Fruit fly (Drosophila melanogaster) whole organism, embryonic: ENCODE measurements around the gene CG3104.

ENCODE experiments used
- Atf-2 ChIP-seq: fragments of 200-800 bp; sonication (Bioruptor generic); optimal IDR thresholded peaks from 2 replicates; lab custom pipeline; 2016; ENCODE audit warnings: missing biosample characterization, missing genetic modification characterization
- Awh ChIP-seq: fragments of 200-800 bp; sonication (Bioruptor generic); IDR thresholded peaks from 2 replicates; pipeline ENCODE4, ENCODE4 v1.3.6; 2022; ENCODE audit warnings: missing biosample characterization, missing genetic modification characterization
- B-H1 ChIP-seq: fragments of 200-800 bp; sonication (Bioruptor generic); IDR thresholded peaks from 3 replicates; pipeline ENCODE4 v1.3.6; 2022; ENCODE audit warnings: missing biosample characterization, missing genetic modification characterization
- CG10431 ChIP-seq: fragments of 200-800 bp; sonication (Bioruptor generic); optimal IDR thresholded peaks from 3 replicates; lab custom pipeline; 2018; ENCODE audit warnings: missing biosample characterization, mild to moderate bottlenecking, missing genetic modification characterization
- CG11247 ChIP-seq: fragments of 200-800 bp; sonication (Bioruptor generic); IDR thresholded peaks from 2 replicates; pipeline ENCODE4 v1.3.6; 2022; ENCODE audit warnings: missing biosample characterization, missing genetic modification characterization
- CG11696 ChIP-seq: fragments of 200-800 bp; sonication (Bioruptor generic); IDR thresholded peaks from 2 replicates; pipeline ENCODE4 v1.3.6; 2022; ENCODE audit warnings: missing biosample characterization, missing genetic modification characterization
- CG11723 ChIP-seq: fragments of 200-800 bp; sonication (Bioruptor generic); optimal IDR thresholded peaks from 2 replicates; lab custom pipeline; 2017; ENCODE audit warnings: missing biosample characterization, mild to moderate bottlenecking, missing genetic modification characterization
- CG12942 ChIP-seq: fragments of 200-800 bp; sonication (Bioruptor generic); optimal IDR thresholded peaks from 3 replicates; lab custom pipeline; 2016; ENCODE audit warnings: missing biosample characterization, missing genetic modification characterization
- CG13775 ChIP-seq: fragments of 200-800 bp; sonication (Bioruptor generic); optimal IDR thresholded peaks from 3 replicates; lab custom pipeline; 2017; ENCODE audit warnings: missing biosample characterization, mild to moderate bottlenecking, missing genetic modification characterization
- CG14050 ChIP-seq: fragments of 200-800 bp; sonication (Bioruptor generic); IDR thresholded peaks from 3 replicates; pipeline ENCODE4 v1.3.6; 2022; ENCODE audit warnings: missing biosample characterization, missing genetic modification characterization
- CG1602 ChIP-seq: fragments of 200-800 bp; sonication (Bioruptor generic); optimal IDR thresholded peaks from 3 replicates; lab custom pipeline; 2016; ENCODE audit warnings: missing biosample characterization, missing genetic modification characterization
- CG1647 ChIP-seq: fragments of 200-800 bp; sonication (Bioruptor generic); optimal IDR thresholded peaks from 3 replicates; lab custom pipeline; 2016; ENCODE audit warnings: missing biosample characterization, missing genetic modification characterization
- CG31224 ChIP-seq: fragments of 200-800 bp; sonication (Bioruptor generic); IDR thresholded peaks from 2 replicates; pipeline ENCODE4 v1.3.6; 2022; ENCODE audit warnings: missing biosample characterization, missing genetic modification characterization
- CG34376 ChIP-seq: fragments of 200-800 bp; sonication (Bioruptor generic); optimal IDR thresholded peaks from 2 replicates; lab custom pipeline; 2018; ENCODE audit warnings: missing biosample characterization, mild to moderate bottlenecking, missing genetic modification characterization
- CG4360 ChIP-seq: fragments of 200-800 bp; sonication (Bioruptor generic); IDR thresholded peaks from 2 replicates; pipeline ENCODE4 v1.3.6; 2022; ENCODE audit warnings: missing biosample characterization, missing genetic modification characterization
- CG4404 ChIP-seq: fragments of 200-800 bp; sonication (Bioruptor generic); IDR thresholded peaks from 2 replicates; pipeline ENCODE4 v1.3.6; 2022; ENCODE audit warnings: missing biosample characterization, missing genetic modification characterization
- CG4707 ChIP-seq: fragments of 200-800 bp; sonication (Bioruptor generic); optimal IDR thresholded peaks from 2 replicates; lab custom pipeline; 2018; ENCODE audit warnings: missing biosample characterization, mild to moderate bottlenecking, missing genetic modification characterization, moderate library complexity
- CG6272 ChIP-seq: fragments of 200-800 bp; sonication (Bioruptor generic); IDR thresholded peaks from 2 replicates; pipeline ENCODE4 v1.3.6; 2022; ENCODE audit warnings: missing biosample characterization, missing genetic modification characterization
- CG7357 ChIP-seq: fragments of 200-800 bp; sonication (Bioruptor generic); IDR thresholded peaks from 3 replicates; pipeline ENCODE4 v1.3.6; 2022; ENCODE audit warnings: missing biosample characterization, missing genetic modification characterization
- CG7786 ChIP-seq: fragments of 200-800 bp; sonication (Bioruptor generic); optimal IDR thresholded peaks from 2 replicates; lab custom pipeline; 2016; ENCODE audit warnings: missing biosample characterization, missing genetic modification characterization
- CG8478 ChIP-seq: fragments of >200 bp; optimal IDR thresholded peaks from 2 replicates; lab custom pipeline; 2018
- CrebB ChIP-seq: fragments of 200-800 bp; sonication (Bioruptor generic); optimal IDR thresholded peaks from 3 replicates; lab custom pipeline; 2018; ENCODE audit warnings: missing biosample characterization, mild to moderate bottlenecking, missing genetic modification characterization
- Dad ChIP-seq: fragments of 200-800 bp; sonication (Bioruptor generic); optimal IDR thresholded peaks from 3 replicates; lab custom pipeline; 2016; ENCODE audit warnings: missing biosample characterization, missing genetic modification characterization
- Deaf1 ChIP-seq: fragments of 200-800 bp; optimal IDR thresholded peaks from 3 replicates; lab custom pipeline; 2019; ENCODE audit warnings: missing biosample characterization, mild to moderate bottlenecking, missing genetic modification characterization, moderate library complexity
- Dek ChIP-seq: fragments of 200-800 bp; sonication (Bioruptor generic); optimal IDR thresholded peaks from 3 replicates; lab custom pipeline; 2019; ENCODE audit warnings: missing biosample characterization, mild to moderate bottlenecking, missing genetic modification characterization, moderate library complexity
- Doc3 ChIP-seq: fragments of 200-800 bp; sonication (Bioruptor generic); IDR thresholded peaks from 3 replicates; pipeline ENCODE4 v1.3.6; 2022; ENCODE audit warnings: missing biosample characterization, missing genetic modification characterization; ENCODE audit not compliant: partially characterized antibody
- ERR ChIP-seq: fragments of 200-800 bp; sonication (Bioruptor generic); optimal IDR thresholded peaks from 2 replicates; lab custom pipeline; 2016; ENCODE audit warnings: missing biosample characterization, missing genetic modification characterization
- Fer2 ChIP-seq: fragments of 200-800 bp; sonication (Bioruptor generic); optimal IDR thresholded peaks from 2 replicates; lab custom pipeline; 2018; ENCODE audit warnings: missing biosample characterization, mild to moderate bottlenecking, missing genetic modification characterization, moderate library complexity
- HLH54F ChIP-seq: fragments of 200-800 bp; sonication (Bioruptor generic); optimal IDR thresholded peaks from 3 replicates; lab custom pipeline; 2016; ENCODE audit warnings: missing biosample characterization, missing genetic modification characterization
- Hmr ChIP-seq: fragments of 200-800 bp; sonication (Bioruptor generic); optimal IDR thresholded peaks from 3 replicates; lab custom pipeline; 2017; ENCODE audit warnings: mild to moderate bottlenecking, missing biosample characterization, missing genetic modification reagents, missing genetic modification characterization
- Max ChIP-seq: fragments of 200-800 bp; sonication (Bioruptor generic); optimal IDR thresholded peaks from 2 replicates; lab custom pipeline; 2016; ENCODE audit warnings: missing biosample characterization, mild to moderate bottlenecking, missing genetic modification characterization
- Myb ChIP-seq: fragments of 200-800 bp; sonication (Bioruptor generic); optimal IDR thresholded peaks from 2 replicates; lab custom pipeline; 2016; ENCODE audit warnings: missing biosample characterization, missing genetic modification characterization
- NK7.1 ChIP-seq: fragments of 200-800 bp; sonication (Bioruptor generic); optimal IDR thresholded peaks from 3 replicates; lab custom pipeline; 2016; ENCODE audit warnings: missing biosample characterization, missing genetic modification characterization
- Side ChIP-seq: fragments of 200-800 bp; sonication (Bioruptor generic); optimal IDR thresholded peaks from 2 replicates; lab custom pipeline; 2016; ENCODE audit warnings: missing biosample characterization, missing genetic modification characterization
- Stat92E ChIP-seq, 3 experiments: fragments of >200 bp in 2 of 3; fragments of 200-800 bp in 1 of 3; sonication (Bioruptor generic) in 1 of 3; optimal IDR thresholded peaks; 2 replicates each; lab custom pipeline; 2017 to 2019; ENCODE audit warnings: missing biosample characterization in 3 of 3, missing genetic modification characterization in 3 of 3, mild to moderate bottlenecking in 1 of 3, moderate library complexity in 1 of 3
- Usf ChIP-seq: fragments of 200-800 bp; sonication (Bioruptor generic); optimal IDR thresholded peaks from 2 replicates; lab custom pipeline; 2017; ENCODE audit warnings: missing genotype, missing biosample characterization, missing genetic modification characterization
- Xrp1 ChIP-seq: fragments of 200-800 bp; sonication (Bioruptor generic); IDR thresholded peaks from 2 replicates; pipeline ENCODE4 v1.3.6; 2022; ENCODE audit warnings: missing biosample characterization, missing genetic modification characterization
- ab ChIP-seq: fragments of 200-800 bp; sonication (Bioruptor generic); optimal IDR thresholded peaks from 2 replicates; lab custom pipeline; 2016; ENCODE audit warnings: missing biosample characterization, missing genetic modification characterization
- ase ChIP-seq: fragments of 200-800 bp; sonication (Bioruptor generic); IDR thresholded peaks from 3 replicates; pipeline ENCODE4 v1.3.6; 2022; ENCODE audit warnings: missing biosample characterization, missing genetic modification characterization
- cwo ChIP-seq: fragments of 200-800 bp; sonication (Bioruptor generic); optimal IDR thresholded peaks from 3 replicates; lab custom pipeline; 2017; ENCODE audit warnings: missing biosample characterization, missing genetic modification characterization, mild to moderate bottlenecking, moderate library complexity, missing genetic modification reagents
- en ChIP-seq: fragments of 200-800 bp; sonication (Bioruptor generic); optimal IDR thresholded peaks from 2 replicates; lab custom pipeline; 2016; ENCODE audit warnings: missing biosample characterization, missing genetic modification characterization
- exex ChIP-seq: fragments of 200-800 bp; sonication (Bioruptor generic); optimal IDR thresholded peaks from 4 replicates; lab custom pipeline; 2018; ENCODE audit warnings: missing biosample characterization, mild to moderate bottlenecking, missing genetic modification characterization, moderate library complexity
- ham ChIP-seq: fragments of 200-800 bp; sonication (Bioruptor generic); IDR thresholded peaks from 2 replicates; pipeline ENCODE4 v1.3.6; 2022; ENCODE audit warnings: missing biosample characterization, missing genetic modification characterization
- lmd ChIP-seq: fragments of 200-800 bp; sonication (Bioruptor generic); IDR thresholded peaks from 2 replicates; pipeline ENCODE4 v1.3.6; 2022; ENCODE audit warnings: missing biosample characterization, missing genetic modification characterization
- pb ChIP-seq: fragments of 200-800 bp; sonication (Bioruptor generic); optimal IDR thresholded peaks from 3 replicates; lab custom pipeline; 2016; ENCODE audit warnings: missing biosample characterization, missing genetic modification characterization
- phol ChIP-seq: fragments of 200-800 bp; sonication (Bioruptor generic); optimal IDR thresholded peaks from 3 replicates; lab custom pipeline; 2018; ENCODE audit warnings: missing biosample characterization, mild to moderate bottlenecking, missing genetic modification characterization, moderate library complexity
- pzg ChIP-seq: fragments of 200-800 bp; sonication (Bioruptor generic); optimal IDR thresholded peaks from 3 replicates; lab custom pipeline; 2018; ENCODE audit warnings: missing biosample characterization, mild to moderate bottlenecking, missing genetic modification characterization, moderate library complexity
- run ChIP-seq: fragments of 200-800 bp; sonication (Bioruptor generic); optimal IDR thresholded peaks from 3 replicates; lab custom pipeline; 2018; ENCODE audit warnings: missing biosample characterization, mild to moderate bottlenecking, missing genetic modification characterization
- slbo ChIP-seq: fragments of 200-800 bp; sonication (Bioruptor generic); IDR thresholded peaks from 2 replicates; pipeline ENCODE4 v1.3.6; 2022; ENCODE audit warnings: missing biosample characterization, missing genetic modification characterization
- trh ChIP-seq: fragments of 200-800 bp; sonication (Bioruptor generic); optimal IDR thresholded peaks from 2 replicates; lab custom pipeline; 2016; ENCODE audit warnings: missing biosample characterization, missing genetic modification characterization
- zen ChIP-seq: fragments of 200-800 bp; sonication (Bioruptor generic); optimal IDR thresholded peaks from 3 replicates; lab custom pipeline; 2018; ENCODE audit warnings: missing biosample characterization, mild to moderate bottlenecking, missing genetic modification characterization, moderate library complexity

Gene CG3104

DNA sequence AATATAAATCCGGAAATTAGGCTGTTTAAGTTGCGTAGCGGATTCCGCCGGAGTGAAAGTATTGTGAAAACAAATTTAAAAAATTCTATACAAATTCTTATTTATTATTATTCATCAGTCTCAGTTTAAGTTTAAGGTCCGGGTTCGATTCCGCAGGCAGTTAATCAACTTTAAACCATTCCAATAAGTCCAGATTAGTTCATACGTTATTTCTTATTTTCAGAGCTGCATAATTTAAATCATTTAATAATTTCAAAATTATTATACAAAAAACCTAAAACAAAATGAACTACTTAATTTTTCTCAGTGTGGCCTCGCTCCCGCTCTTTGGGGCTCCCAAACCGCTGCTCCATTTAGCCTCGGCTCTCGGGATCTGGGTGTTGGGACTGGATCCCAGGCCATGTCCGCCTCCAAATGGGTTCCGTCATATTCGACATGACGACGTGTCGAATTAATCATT is 25.2 kb downstream of the CG3104 start (continued):
- peak; percentile 83 for TF ChIP-seq lmd
- peak; percentile 56 for TF ChIP-seq CG11247 (GFP tag; lab: Robert Waterston, UW)
- TF ChIP-seq cwo (GFP tag; lab: Kevin White, UChicago): peak; percentile 77
- TF ChIP-seq ham (GFP tag; lab: Robert Waterston, UW): no peak
- no peak for TF ChIP-seq CG8478 (lab: Kevin White, UChicago)
- peak; percentile 85 for TF ChIP-seq CG1602 (GFP tag; lab: Kevin White, UChicago)
- TF ChIP-seq CrebB (tag; lab: Kevin White, UChicago): peak; percentile 61
- TF ChIP-seq Max: peak; percentile 86
- TF ChIP-seq B-H1 (GFP tag; lab: Robert Waterston, UW): peak; percentile 57; the same call in 2 of the 3 replicates
- peak; percentile 88 for TF ChIP-seq Xrp1 (GFP tag; lab: Robert Waterston, UW)
- peak; percentile 46 for TF ChIP-seq CG1647 (GFP tag; lab: Kevin White, UChicago)
- no peak for TF ChIP-seq CG4360 (GFP tag; lab: Robert Waterston, UW)
- TF ChIP-seq CG14050 (GFP tag; lab: Robert Waterston, UW): peak; percentile 57; the same call in 2 of the 3 replicates
- peak; percentile 50 for TF ChIP-seq exex (tag; lab: Kevin White, UChicago)
- peak; percentile 64 for TF ChIP-seq CG4404 (GFP tag; lab: Robert Waterston, UW)
- peak; percentile 94 for TF ChIP-seq phol
- peak; percentile 65 for TF ChIP-seq zen (tag; lab: Kevin White, UChicago)
- peak; percentile 36 for TF ChIP-seq ab
- TF ChIP-seq Dek (tag; lab: Kevin White, UChicago): peak; percentile 76
- peak; percentile 78 for TF ChIP-seq run (tag; lab: Kevin White, UChicago)
- TF ChIP-seq pb (GFP tag; lab: Kevin White, UChicago): no peak
- TF ChIP-seq ase: peak; percentile 64; the same call in 1 of the 3 replicates
- TF ChIP-seq Hmr (GFP tag; lab: Kevin White, UChicago): peak; percentile 87
- TF ChIP-seq en: peak; percentile 31
- TF ChIP-seq HLH54F (GFP tag; lab: Kevin White, UChicago): peak; percentile 50
- peak; percentile 54 for TF ChIP-seq Deaf1
- TF ChIP-seq pzg (GFP tag; lab: Kevin White, UChicago): no peak
- TF ChIP-seq Fer2 (tag; lab: Kevin White, UChicago): peak; percentile 63
- peak; percentile 86 for TF ChIP-seq Usf (GFP tag; lab: Kevin White, UChicago)
- TF ChIP-seq CG11696 (GFP tag; lab: Robert Waterston, UW): peak; percentile 25; the same call in 1 of the 2 replicates
- no peak for TF ChIP-seq Doc3 (GFP tag; lab: Robert Waterston, UW)
- TF ChIP-seq Myb: peak; percentile 6
- TF ChIP-seq slbo (GFP tag; lab: Robert Waterston, UW): no peak; the same call in 1 of the 2 replicates
- no peak for TF ChIP-seq ERR (GFP tag; lab: Kevin White, UChicago)
- TF ChIP-seq CG7357: peak; percentile 81
- TF ChIP-seq CG10431 (GFP tag; lab: Kevin White, UChicago): peak; percentile 72
- TF ChIP-seq NK7.1 (GFP tag; lab: Kevin White, UChicago): peak; percentile 5
- peak; percentile 61 for TF ChIP-seq CG12942 (GFP tag; lab: Kevin White, UChicago)
- TF ChIP-seq CG7786 (GFP tag; lab: Kevin White, UChicago): peak; percentile 31
- peak; percentile 92 for TF ChIP-seq CG13775
- peak; percentile 73 for TF ChIP-seq trh (GFP tag; lab: Kevin White, UChicago)
- peak; percentile 57 for TF ChIP-seq CG4707 (GFP tag; lab: Kevin White, UChicago)
- TF ChIP-seq Dad: peak; percentile 29
- TF ChIP-seq CG34376: peak; percentile 29
- TF ChIP-seq Atf-2 (GFP tag; lab: Kevin White, UChicago): peak; percentile 43
- peak; percentile 90 for TF ChIP-seq CG11723
- TF ChIP-seq Side (GFP tag; lab: Kevin White, UChicago): peak; percentile 47
- TF ChIP-seq CG31224 (GFP tag; lab: Robert Waterston, UW): peak; percentile 61
- peak; percentile 32; the same call in 1 of the 2 replicates for TF ChIP-seq Awh (GFP tag; lab: Robert Waterston, UW)
- TF ChIP-seq Stat92E (GFP tag; optimal IDR thresholded peaks at IDR 0.05; lab: Kevin White, UChicago): peak in 1 of 3 experiments; percentile 68
- peak; percentile 73 for TF ChIP-seq CG6272 (GFP tag; lab: Robert Waterston, UW)
